Worm (Caenorhabditis elegans) whole organism, L1 larva: ENCODE measurements around the gene ccep-135.

ENCODE experiments used
- C16A3.4 ChIP-seq: fragments of 150-350 bp; optimal IDR thresholded peaks from 2 replicates; lab custom pipeline; 2014; ENCODE audit warnings: missing biosample characterization, missing genetic modification characterization
- C34B4.2 ChIP-seq: sonication (generic microtip); optimal IDR thresholded peaks from 2 replicates; lab custom pipeline; 2017; ENCODE audit warnings: mild to moderate bottlenecking, missing genetic modification characterization, missing compliant biosample characterization
- Y116A8C.19 ChIP-seq: sonication (generic microtip); optimal IDR thresholded peaks from 2 replicates; lab custom pipeline; 2016; ENCODE audit warnings: missing compliant biosample characterization, missing genetic modification characterization, borderline replicate concordance
- ama-1 ChIP-seq: fragments of 150-350 bp; optimal IDR thresholded peaks from 2 replicates; lab custom pipeline; 2014
- blmp-1 ChIP-seq: fragments of 150-350 bp; optimal IDR thresholded peaks from 2 replicates; lab custom pipeline; 2014; ENCODE audit warnings: missing biosample characterization, missing genetic modification characterization
- ceh-63 ChIP-seq: fragments of 200-800 bp; sonication (Bioruptor generic); optimal IDR thresholded peaks from 2 replicates; lab custom pipeline; 2018; ENCODE audit warnings: mild to moderate bottlenecking, missing genetic modification characterization, missing compliant biosample characterization
- ceh-88 ChIP-seq: fragments of 200-800 bp; sonication (Bioruptor generic); IDR thresholded peaks from 2 replicates; pipeline ENCODE4 v1.3.6; 2022; ENCODE audit warnings: missing genetic modification characterization, missing compliant biosample characterization
- ceh-90 ChIP-seq: sonication (generic microtip); optimal IDR thresholded peaks from 2 replicates; lab custom pipeline; 2016; ENCODE audit warnings: missing genetic modification characterization, missing compliant biosample characterization
- ces-1 ChIP-seq: fragments of 150-350 bp; optimal IDR thresholded peaks from 2 replicates; lab custom pipeline; 2014; ENCODE audit warnings: missing biosample characterization, missing genetic modification reagents, missing genetic modification characterization
- dpl-1 ChIP-seq, 3 experiments: fragments of 150-350 bp in 2 of 3; sonication (generic microtip) in 1 of 3; optimal IDR thresholded peaks; 2 replicates each; lab custom pipeline; 2014 to 2017; ENCODE audit warnings: missing biosample characterization in 3 of 3, missing genetic modification characterization in 3 of 3, missing genetic modification reagents in 3 of 3
- efl-1 ChIP-seq, 4 experiments: fragments of 150-350 bp; optimal IDR thresholded peaks in 3 of 4; peaks in 1 of 4; 1 replicate in 1 of 4; 2 replicates in 3 of 4; lab custom pipeline; 2014; ENCODE audit warnings: missing biosample characterization in 2 of 4, missing genetic modification characterization in 2 of 4, missing genetic modification reagents in 2 of 4
- egl-13 ChIP-seq: sonication (generic microtip); optimal IDR thresholded peaks from 2 replicates; lab custom pipeline; 2016; ENCODE audit warnings: missing genotype, missing genetic modification reagents, missing genetic modification characterization, missing compliant biosample characterization
- egl-27 ChIP-seq, 2 experiments: fragments of 150-350 bp in 1 of 2; sonication (generic microtip); optimal IDR thresholded peaks; 3 replicates each; lab custom pipeline; 2017 to 2018; ENCODE audit warnings: missing biosample characterization in 2 of 2, missing genetic modification characterization in 2 of 2, missing genetic modification reagents in 2 of 2
- elt-3 ChIP-seq, 6 experiments: fragments of 150-350 bp in 1 of 6; sonication (generic microtip); optimal IDR thresholded peaks; 2 replicates each; lab custom pipeline; 2017 to 2018; ENCODE audit warnings: missing biosample characterization in 6 of 6, missing genetic modification characterization in 6 of 6, inconsistent platforms in 1 of 6
- fkh-10 ChIP-seq: sonication (generic microtip); optimal IDR thresholded peaks from 2 replicates; lab custom pipeline; 2017; ENCODE audit warnings: missing biosample characterization, missing genetic modification reagents, missing genetic modification characterization
- fos-1 ChIP-seq: fragments of 150-350 bp; optimal IDR thresholded peaks from 2 replicates; lab custom pipeline; 2014; ENCODE audit warnings: missing biosample characterization, missing genetic modification characterization
- hlh-17 ChIP-seq: fragments of 200-800 bp; sonication (Bioruptor generic); optimal IDR thresholded peaks from 2 replicates; lab custom pipeline; 2018; ENCODE audit warnings: missing genetic modification characterization, mild to moderate bottlenecking, missing compliant biosample characterization, moderate library complexity, borderline replicate concordance
- irx-1 ChIP-seq: sonication (generic microtip); optimal IDR thresholded peaks from 2 replicates; lab custom pipeline; 2016; ENCODE audit warnings: missing genetic modification characterization, missing compliant biosample characterization
- lin-14 ChIP-seq: fragments of 200-800 bp; sonication (Bioruptor generic); optimal IDR thresholded peaks from 2 replicates; lab custom pipeline; 2018; ENCODE audit warnings: mild to moderate bottlenecking, missing genetic modification characterization, moderate library complexity, missing compliant biosample characterization
- lin-35 ChIP-seq, 2 experiments: fragments of 150-350 bp; optimal IDR thresholded peaks; 2 replicates each; lab custom pipeline; 2014; ENCODE audit warnings: missing biosample characterization in 2 of 2, missing genetic modification characterization in 2 of 2, missing genetic modification reagents in 2 of 2
- nhr-12 ChIP-seq: sonication (generic microtip); optimal IDR thresholded peaks from 2 replicates; lab custom pipeline; 2017; ENCODE audit warnings: missing biosample characterization, missing genetic modification characterization
- nhr-237 ChIP-seq: fragments of 150-350 bp; optimal IDR thresholded peaks from 2 replicates; lab custom pipeline; 2014; ENCODE audit warnings: missing biosample characterization, missing genetic modification characterization
- nhr-71 ChIP-seq: sonication (generic microtip); optimal IDR thresholded peaks from 2 replicates; lab custom pipeline; 2016; ENCODE audit warnings: mild to moderate bottlenecking, missing genetic modification characterization, moderate library complexity, missing compliant biosample characterization
- nhr-85 ChIP-seq: sonication (generic microtip); peaks from one replicate; lab custom pipeline; 2016; ENCODE audit warnings: missing genetic modification characterization, inconsistent platforms, missing compliant biosample characterization
- pax-3 ChIP-seq: fragments of 200-800 bp; sonication (Bioruptor generic); optimal IDR thresholded peaks from 2 replicates; lab custom pipeline; 2018; ENCODE audit warnings: mild to moderate bottlenecking, missing genetic modification characterization, moderate library complexity, missing compliant biosample characterization
- pqm-1 ChIP-seq: sonication (generic microtip); optimal IDR thresholded peaks from 3 replicates; lab custom pipeline; 2017; ENCODE audit warnings: missing biosample characterization, missing genetic modification characterization
- snu-23 ChIP-seq: sonication (generic microtip); optimal IDR thresholded peaks from 2 replicates; lab custom pipeline; 2016; ENCODE audit warnings: missing genetic modification characterization, missing compliant biosample characterization
- sox-4 ChIP-seq: sonication (generic microtip); optimal IDR thresholded peaks from 2 replicates; lab custom pipeline; 2016; ENCODE audit warnings: missing genetic modification characterization, missing compliant biosample characterization
- sup-37 ChIP-seq: fragments of 200-800 bp; sonication (Bioruptor generic); optimal IDR thresholded peaks from 2 replicates; lab custom pipeline; 2018; ENCODE audit warnings: mild to moderate bottlenecking, missing genetic modification characterization, missing compliant biosample characterization
- tbx-2 ChIP-seq: sonication (generic microtip); optimal IDR thresholded peaks from 2 replicates; lab custom pipeline; 2016; ENCODE audit warnings: missing genetic modification characterization, missing compliant biosample characterization
- unc-130 ChIP-seq: fragments of 150-350 bp; optimal IDR thresholded peaks from 2 replicates; lab custom pipeline; 2017; ENCODE audit warnings: missing biosample characterization, missing genetic modification characterization, inconsistent platforms
- unc-30 ChIP-seq: sonication (generic microtip); optimal IDR thresholded peaks from 2 replicates; lab custom pipeline; 2017; ENCODE audit warnings: missing biosample characterization, missing genetic modification characterization
- unc-62 ChIP-seq: fragments of 150-350 bp; optimal IDR thresholded peaks from 2 replicates; lab custom pipeline; 2014; ENCODE audit warnings: missing biosample characterization, missing genetic modification reagents, missing genetic modification characterization
- zag-1 ChIP-seq: fragments of 150-350 bp; optimal IDR thresholded peaks from 2 replicates; lab custom pipeline; 2014; ENCODE audit warnings: missing biosample characterization, missing genetic modification characterization
- zip-4 ChIP-seq: fragments of 200-800 bp; sonication (Bioruptor generic); optimal IDR thresholded peaks from 2 replicates; lab custom pipeline; 2018; ENCODE audit warnings: mild to moderate bottlenecking, missing genetic modification characterization, moderate library complexity, missing compliant biosample characterization

ccep-135 gene

ce11 chrIII:3107530-3107929 is 15.9 kb downstream of the ccep-135 start:
- TF ChIP-seq fos-1 (tag; lab: Kevin White, UChicago) = no peak
- peak; percentile 6 for TF ChIP-seq nhr-85 (tag; lab: Kevin White, UChicago)

- TF ChIP-seq nhr-71 (tag; lab: Kevin White, UChicago) = no peak
- TF ChIP-seq snu-23 (GFP tag; lab: Kevin White, UChicago) = no peak
- TF ChIP-seq blmp-1 (tag; lab: Kevin White, UChicago) = no peak
- no peak for TF ChIP-seq unc-130 (tag; lab: Kevin White, UChicago)
- no peak for TF ChIP-seq elt-3 (tag; optimal IDR thresholded peaks at IDR 0.05; lab: Kevin White, UChicago)
Measured at ce11 chrIII:3108804-3109203, 17.1 kb downstream of the ccep-135 start.

ce11 chrIII:3109564-3109963 is 17.9 kb downstream of the ccep-135 start:
- TF ChIP-seq irx-1 (tag; lab: Kevin White, UChicago) (no peak), lin-14 (no peak), tbx-2 (tag; lab: Kevin White, UChicago) (no peak), pax-3 (tag; lab: Kevin White, UChicago) (no peak), C16A3.4 (tag; lab: Kevin White, UChicago) (no peak), C34B4.2 (tag; lab: Kevin White, UChicago) (no peak), sox-4 (tag; lab: Kevin White, UChicago) (no peak), ama-1 (lab: Kevin White, UChicago) (no peak), nhr-237 (no peak), egl-27 (tag; optimal IDR thresholded peaks at IDR 0.05; lab: Kevin White, UChicago) (no peak), fkh-10 (GFP tag; lab: Kevin White, UChicago) (no peak), sup-37 (GFP tag; lab: Kevin White, UChicago) (no peak), nhr-71 (tag; lab: Kevin White, UChicago) (no peak), efl-1 (optimal IDR thresholded peaks at IDR 0.05; lab: Kevin White, UChicago) (no peak), efl-1 (GFP tag; optimal IDR thresholded peaks at IDR 0.05 in 1 of 2; lab: Kevin White, UChicago) (no peak), hlh-17 (GFP tag; lab: Kevin White, UChicago) (no peak), nhr-12 (no peak), dpl-1 (GFP tag; optimal IDR thresholded peaks at IDR 0.05; lab: Kevin White, UChicago) (no peak), blmp-1 (tag; lab: Kevin White, UChicago) (no peak)

ce11 chrIII:3110614-3111013 is 18.9 kb downstream of the ccep-135 start:
- no peak for TF ChIP-seq fkh-10 (GFP tag; lab: Kevin White, UChicago)
- TF ChIP-seq Y116A8C.19 (tag; lab: Kevin White, UChicago) = no peak
- TF ChIP-seq pax-3 (tag; lab: Kevin White, UChicago) = no peak
- no peak for TF ChIP-seq zag-1 (tag; lab: Kevin White, UChicago)
- TF ChIP-seq zip-4 (GFP tag; lab: Kevin White, UChicago) = no peak
- TF ChIP-seq sox-4 (tag; lab: Kevin White, UChicago) = no peak
- TF ChIP-seq sup-37 (GFP tag; lab: Kevin White, UChicago) = no peak
- TF ChIP-seq tbx-2 (tag; lab: Kevin White, UChicago) = no peak
- TF ChIP-seq unc-62 (GFP tag; lab: Kevin White, UChicago) = no peak
- TF ChIP-seq ces-1 (GFP tag; lab: Kevin White, UChicago) = no peak
- TF ChIP-seq pqm-1 = no peak
- no peak for TF ChIP-seq lin-35 (GFP tag; optimal IDR thresholded peaks at IDR 0.05; lab: Kevin White, UChicago)
- TF ChIP-seq unc-30 = no peak
- no peak for TF ChIP-seq ceh-90 (tag; lab: Kevin White, UChicago)
- no peak for TF ChIP-seq ceh-88 (GFP tag; lab: Robert Waterston, UW)

- no peak for TF ChIP-seq ama-1 (lab: Kevin White, UChicago)
- no peak for TF ChIP-seq fkh-10 (GFP tag; lab: Kevin White, UChicago)
- no peak for TF ChIP-seq egl-13 (tag; lab: Kevin White, UChicago)
- TF ChIP-seq unc-62 (GFP tag; lab: Kevin White, UChicago) = no peak
- no peak for TF ChIP-seq elt-3 (tag; optimal IDR thresholded peaks at IDR 0.05; lab: Kevin White, UChicago)
- no peak for TF ChIP-seq ceh-63
- no peak for TF ChIP-seq sup-37 (GFP tag; lab: Kevin White, UChicago)
- TF ChIP-seq lin-14 = no peak
Measured at ce11 chrIII:3111534-3111933, 19.9 kb downstream of the ccep-135 start.
